Fruit fly (Drosophila melanogaster) whole organism, embryonic: ENCODE measurements around the gene scpr-C.

Experiments used
- Atf-2 ChIP-seq: fragments of 200-800 bp; sonication (Bioruptor generic); optimal IDR thresholded peaks from 2 replicates; lab custom pipeline; 2016; ENCODE audit warnings: missing biosample characterization, missing genetic modification characterization
- Awh ChIP-seq: fragments of 200-800 bp; sonication (Bioruptor generic); IDR thresholded peaks from 2 replicates; pipeline ENCODE4, ENCODE4 v1.3.6; 2022; ENCODE audit warnings: missing biosample characterization, missing genetic modification characterization
- Bteb2 ChIP-seq: fragments of 200-800 bp; sonication (Bioruptor generic); optimal IDR thresholded peaks from 2 replicates; lab custom pipeline; 2016; ENCODE audit warnings: missing biosample characterization, missing genetic modification characterization
- CG11504 ChIP-seq: fragments of 200-800 bp; sonication (Bioruptor generic); optimal IDR thresholded peaks from 3 replicates; lab custom pipeline; 2019; ENCODE audit warnings: missing biosample characterization, mild to moderate bottlenecking, missing genetic modification characterization, moderate library complexity
- CG11695 ChIP-seq: fragments of 200-800 bp; sonication (Bioruptor generic); IDR thresholded peaks from 3 replicates; pipeline ENCODE4 v1.3.6; 2022; ENCODE audit warnings: missing biosample characterization, missing genetic modification characterization
- CG12769 ChIP-seq: fragments of 200-800 bp; sonication (Bioruptor generic); optimal IDR thresholded peaks from 2 replicates; lab custom pipeline; 2019; ENCODE audit warnings: missing biosample characterization, mild to moderate bottlenecking, missing genetic modification characterization, moderate library complexity
- CG12942 ChIP-seq: fragments of 200-800 bp; sonication (Bioruptor generic); optimal IDR thresholded peaks from 3 replicates; lab custom pipeline; 2016; ENCODE audit warnings: missing biosample characterization, missing genetic modification characterization
- CG14667 ChIP-seq: fragments of 200-800 bp; sonication (Bioruptor generic); IDR thresholded peaks from 2 replicates; pipeline ENCODE4 v1.3.6; 2022; ENCODE audit warnings: missing biosample characterization, missing genetic modification characterization
- CG14710 ChIP-seq: fragments of 200-800 bp; sonication (Bioruptor generic); optimal IDR thresholded peaks from 3 replicates; lab custom pipeline; 2019; ENCODE audit warnings: missing biosample characterization, mild to moderate bottlenecking, missing genetic modification characterization, moderate library complexity
- CG15514 ChIP-seq: fragments of 200-800 bp; sonication (Bioruptor generic); optimal IDR thresholded peaks from 3 replicates; lab custom pipeline; 2017; ENCODE audit warnings: missing biosample characterization, missing genetic modification characterization, mild to moderate bottlenecking, moderate library complexity, missing genetic modification reagents
- CG15696 ChIP-seq: fragments of 200-800 bp; sonication (Bioruptor generic); optimal IDR thresholded peaks from 2 replicates; lab custom pipeline; 2019; ENCODE audit warnings: missing biosample characterization, mild to moderate bottlenecking, missing genetic modification characterization, moderate library complexity
- CG1647 ChIP-seq: fragments of 200-800 bp; sonication (Bioruptor generic); optimal IDR thresholded peaks from 3 replicates; lab custom pipeline; 2016; ENCODE audit warnings: missing biosample characterization, missing genetic modification characterization
- CG17361 ChIP-seq: fragments of 200-800 bp; sonication (Bioruptor generic); IDR thresholded peaks from 3 replicates; pipeline ENCODE4 v1.3.6; 2022; ENCODE audit warnings: missing biosample characterization, missing genetic modification characterization
- CG17612 ChIP-seq: fragments of 200-800 bp; sonication (Bioruptor generic); IDR thresholded peaks from 2 replicates; pipeline ENCODE4 v1.3.6; 2022; ENCODE audit warnings: missing biosample characterization, missing genetic modification characterization
- CG2678 ChIP-seq: fragments of 200-800 bp; sonication (Bioruptor generic); optimal IDR thresholded peaks from 3 replicates; lab custom pipeline; 2019; ENCODE audit warnings: missing biosample characterization, mild to moderate bottlenecking, missing genetic modification characterization, moderate library complexity
- CG2712 ChIP-seq: fragments of 200-800 bp; optimal IDR thresholded peaks from 3 replicates; lab custom pipeline; 2019; ENCODE audit warnings: missing biosample characterization, mild to moderate bottlenecking, missing genetic modification characterization, moderate library complexity
- CG2875 ChIP-seq: fragments of 200-800 bp; sonication (Bioruptor generic); optimal IDR thresholded peaks from 2 replicates; lab custom pipeline; 2017; ENCODE audit warnings: missing biosample characterization, mild to moderate bottlenecking, missing genetic modification characterization, missing genetic modification reagents
- CG42726 ChIP-seq: fragments of 200-800 bp; sonication (Bioruptor generic); IDR thresholded peaks from 2 replicates; pipeline ENCODE4 v1.3.6; 2022; ENCODE audit warnings: missing biosample characterization, missing genetic modification characterization; ENCODE audit not compliant: partially characterized antibody
- CG8281 ChIP-seq: fragments of 200-800 bp; sonication (Bioruptor generic); optimal IDR thresholded peaks from 2 replicates; lab custom pipeline; 2018; ENCODE audit warnings: missing biosample characterization, mild to moderate bottlenecking, missing genetic modification characterization, moderate library complexity
- CG8478 ChIP-seq: fragments of >200 bp; optimal IDR thresholded peaks from 2 replicates; lab custom pipeline; 2018
- CG9727 ChIP-seq: fragments of 200-800 bp; sonication (Bioruptor generic); optimal IDR thresholded peaks from 3 replicates; lab custom pipeline; 2017; ENCODE audit warnings: missing biosample characterization, mild to moderate bottlenecking, missing genetic modification characterization
- Dad ChIP-seq: fragments of 200-800 bp; sonication (Bioruptor generic); optimal IDR thresholded peaks from 3 replicates; lab custom pipeline; 2016; ENCODE audit warnings: missing biosample characterization, missing genetic modification characterization
- ERR ChIP-seq: fragments of 200-800 bp; sonication (Bioruptor generic); optimal IDR thresholded peaks from 2 replicates; lab custom pipeline; 2016; ENCODE audit warnings: missing biosample characterization, missing genetic modification characterization
- Eip74EF ChIP-seq, 2 experiments: fragments of 200-800 bp in 1 of 2; fragments of >200 bp in 1 of 2; sonication (Bioruptor generic) in 1 of 2; optimal IDR thresholded peaks; 2 replicates each; lab custom pipeline; 2017 to 2019; ENCODE audit warnings: missing biosample characterization in 2 of 2, missing genetic modification characterization in 2 of 2, mild to moderate bottlenecking in 1 of 2, moderate library complexity in 1 of 2
- Fer2 ChIP-seq: fragments of 200-800 bp; sonication (Bioruptor generic); optimal IDR thresholded peaks from 2 replicates; lab custom pipeline; 2018; ENCODE audit warnings: missing biosample characterization, mild to moderate bottlenecking, missing genetic modification characterization, moderate library complexity
- Gsc ChIP-seq: fragments of 200-800 bp; sonication (Bioruptor generic); IDR thresholded peaks from 2 replicates; pipeline ENCODE4 v1.3.6; 2022; ENCODE audit warnings: missing biosample characterization, missing genetic modification characterization
- HLH4C ChIP-seq: fragments of 200-800 bp; sonication (Bioruptor generic); IDR thresholded peaks from 3 replicates; pipeline ENCODE4 v1.3.6; 2022; ENCODE audit warnings: missing biosample characterization, missing genetic modification characterization; ENCODE audit not compliant: partially characterized antibody
- Hmr ChIP-seq: fragments of 200-800 bp; sonication (Bioruptor generic); optimal IDR thresholded peaks from 3 replicates; lab custom pipeline; 2017; ENCODE audit warnings: mild to moderate bottlenecking, missing biosample characterization, missing genetic modification reagents, missing genetic modification characterization
- Hr39 ChIP-seq: fragments of >200 bp; optimal IDR thresholded peaks from 2 replicates; lab custom pipeline; 2017
- MBD-R2 ChIP-seq: fragments of 200-800 bp; sonication (Bioruptor generic); IDR thresholded peaks from 2 replicates; pipeline ENCODE4 v1.3.6; 2022; ENCODE audit warnings: missing biosample characterization, missing genetic modification characterization
- MESR4 ChIP-seq: fragments of 200-800 bp; sonication (Bioruptor generic); optimal IDR thresholded peaks from 2 replicates; lab custom pipeline; 2018; ENCODE audit warnings: missing biosample characterization, mild to moderate bottlenecking, missing genetic modification characterization, moderate library complexity
- Max ChIP-seq: fragments of 200-800 bp; sonication (Bioruptor generic); optimal IDR thresholded peaks from 2 replicates; lab custom pipeline; 2016; ENCODE audit warnings: missing biosample characterization, mild to moderate bottlenecking, missing genetic modification characterization
- Med ChIP-seq: fragments of 200-800 bp; sonication (Bioruptor generic); peaks from one replicate; lab custom pipeline; 2016; ENCODE audit warnings: missing biosample characterization, missing genetic modification characterization, mild to moderate bottlenecking, inconsistent platforms, moderate library complexity
- NK7.1 ChIP-seq: fragments of 200-800 bp; sonication (Bioruptor generic); optimal IDR thresholded peaks from 3 replicates; lab custom pipeline; 2016; ENCODE audit warnings: missing biosample characterization, missing genetic modification characterization
- NfI ChIP-seq: fragments of 200-800 bp; sonication (Bioruptor generic); optimal IDR thresholded peaks from 3 replicates; lab custom pipeline; 2018; ENCODE audit warnings: missing biosample characterization, mild to moderate bottlenecking, missing genetic modification characterization, moderate library complexity
- Rfx ChIP-seq: fragments of 200-800 bp; sonication (Bioruptor generic); IDR thresholded peaks from 2 replicates; pipeline ENCODE4 v1.3.6; 2022; ENCODE audit warnings: missing biosample characterization, missing genetic modification characterization
- Spps ChIP-seq: fragments of 200-800 bp; sonication (Bioruptor generic); optimal IDR thresholded peaks from 2 replicates; lab custom pipeline; 2018; ENCODE audit warnings: missing biosample characterization, mild to moderate bottlenecking, missing genetic modification characterization
- amos ChIP-seq: fragments of 200-800 bp; sonication (Bioruptor generic); IDR thresholded peaks from 2 replicates; pipeline ENCODE4 v1.3.6; 2022; ENCODE audit warnings: missing biosample characterization, missing genetic modification characterization; ENCODE audit not compliant: partially characterized antibody
- ci ChIP-seq: fragments of 200-800 bp; sonication (Bioruptor generic); IDR thresholded peaks from 3 replicates; pipeline ENCODE4 v1.3.6; 2022; ENCODE audit warnings: missing biosample characterization, missing genetic modification characterization
- disco-r ChIP-seq: fragments of 200-800 bp; sonication (Bioruptor generic); optimal IDR thresholded peaks from 2 replicates; lab custom pipeline; 2016; ENCODE audit warnings: missing biosample characterization, missing genetic modification characterization
- ewg ChIP-seq: fragments of 200-800 bp; sonication (Bioruptor generic); optimal IDR thresholded peaks from 3 replicates; lab custom pipeline; 2017; ENCODE audit warnings: mild to moderate bottlenecking, missing biosample characterization, missing genetic modification reagents, missing genetic modification characterization
- exex ChIP-seq: fragments of 200-800 bp; sonication (Bioruptor generic); optimal IDR thresholded peaks from 4 replicates; lab custom pipeline; 2018; ENCODE audit warnings: missing biosample characterization, mild to moderate bottlenecking, missing genetic modification characterization, moderate library complexity
- gt ChIP-seq: fragments of 200-800 bp; sonication (Bioruptor generic); IDR thresholded peaks from 2 replicates; pipeline ENCODE4 v1.3.6; 2022; ENCODE audit warnings: missing biosample characterization, missing genetic modification characterization
- ham ChIP-seq: fragments of 200-800 bp; sonication (Bioruptor generic); IDR thresholded peaks from 2 replicates; pipeline ENCODE4 v1.3.6; 2022; ENCODE audit warnings: missing biosample characterization, missing genetic modification characterization
- hb ChIP-seq: fragments of 200-800 bp; sonication (Bioruptor generic); IDR thresholded peaks from 3 replicates; pipeline ENCODE4 v1.3.6; 2022; ENCODE audit warnings: missing biosample characterization, missing genetic modification characterization; ENCODE audit not compliant: partially characterized antibody
- knrl ChIP-seq: fragments of 200-800 bp; sonication (Bioruptor generic); IDR thresholded peaks from 3 replicates; pipeline ENCODE4 v1.3.6; 2022; ENCODE audit warnings: missing biosample characterization, missing genetic modification characterization; ENCODE audit not compliant: partially characterized antibody
- odd ChIP-seq: fragments of 200-800 bp; sonication (Bioruptor generic); optimal IDR thresholded peaks from 2 replicates; lab custom pipeline; 2017; ENCODE audit warnings: missing biosample characterization, mild to moderate bottlenecking, missing genetic modification characterization
- p53 ChIP-seq: fragments of 200-800 bp; sonication (Bioruptor generic); optimal IDR thresholded peaks from 2 replicates; lab custom pipeline; 2016; ENCODE audit warnings: missing biosample characterization, missing genetic modification characterization
- pnt ChIP-seq: fragments of 200-800 bp; sonication (Bioruptor generic); optimal IDR thresholded peaks from 3 replicates; lab custom pipeline; 2016; ENCODE audit warnings: missing biosample characterization, missing genetic modification characterization
- rib ChIP-seq: fragments of 200-800 bp; sonication (Bioruptor generic); IDR thresholded peaks from 2 replicates; pipeline ENCODE4 v1.3.6; 2022; ENCODE audit warnings: missing biosample characterization, missing genetic modification characterization
- yki ChIP-seq: fragments of >200 bp; optimal IDR thresholded peaks from 3 replicates; lab custom pipeline; 2018
- z ChIP-seq: fragments of 200-800 bp; sonication (Bioruptor generic); IDR thresholded peaks from 3 replicates; pipeline ENCODE4 v1.3.6; 2022; ENCODE audit warnings: missing biosample characterization, missing genetic modification characterization

The scpr-C gene

dm6 chr3R:11219883-11220282 is 5.4 kb upstream of the scpr-C start, which contains the start of gene CG6689 (continued):
- TF ChIP-seq MBD-R2 (peak; percentile 94), Med (GFP tag; lab: Kevin White, UChicago) (peak; percentile 88), gt (GFP tag; lab: Robert Waterston, UW) (no peak), Eip74EF (GFP tag; optimal IDR thresholded peaks at IDR 0.05; lab: Kevin White, UChicago) (no peak), CG8281 (tag; lab: Kevin White, UChicago) (no peak), Atf-2 (no peak), Gsc (GFP tag; lab: Robert Waterston, UW) (no peak), CG42726 (GFP tag; lab: Robert Waterston, UW) (no peak), CG14667 (GFP tag; lab: Robert Waterston, UW) (no peak), disco-r (GFP tag; lab: Kevin White, UChicago) (no peak), CG15696 (tag; lab: Kevin White, UChicago) (no peak), CG17361 (no peak), CG1647 (GFP tag; lab: Kevin White, UChicago) (no peak), NK7.1 (GFP tag; lab: Kevin White, UChicago) (no peak), Hr39 (no peak), Max (GFP tag; lab: Kevin White, UChicago) (no peak), amos (GFP tag; lab: Robert Waterston, UW) (no peak), Dad (GFP tag; lab: Kevin White, UChicago) (no peak), MESR4 (GFP tag; lab: Kevin White, UChicago) (peak; percentile 87), CG17612 (GFP tag; lab: Robert Waterston, UW) (no peak), yki (no peak), Awh (GFP tag; lab: Robert Waterston, UW) (no peak), CG11695 (GFP tag; lab: Robert Waterston, UW) (no peak), CG12769 (tag; lab: Kevin White, UChicago) (peak; percentile 1), NfI (no peak), pnt (GFP tag; lab: Kevin White, UChicago) (no peak), CG9727 (no peak), p53 (GFP tag; lab: Kevin White, UChicago) (no peak), hb (no peak), odd (GFP tag; lab: Kevin White, UChicago) (no peak), knrl (0 out of 3 replicates have a peak, but pooled peaks have one; percentile 7), Fer2 (no peak), CG8478 (no peak), CG11504 (tag; lab: Kevin White, UChicago) (no peak), CG2678 (no peak), Hmr (peak; percentile 31), CG2875 (GFP tag; lab: Kevin White, UChicago) (no peak), CG12942 (GFP tag; lab: Kevin White, UChicago) (no peak), CG2712 (tag; lab: Kevin White, UChicago) (peak; percentile 5), Bteb2 (GFP tag; lab: Kevin White, UChicago) (no peak), Spps (tag; lab: Kevin White, UChicago) (no peak), CG14710 (tag; lab: Kevin White, UChicago) (peak; percentile 47), HLH4C (GFP tag; lab: Robert Waterston, UW) (0 out of 3 replicates have a peak, but pooled peaks have one; percentile 15), z (no peak), rib (GFP tag; lab: Robert Waterston, UW) (no peak), ci (GFP tag; lab: Robert Waterston, UW) (peak; percentile 66; the same call in 1 of the 3 replicates), Rfx (GFP tag; lab: Robert Waterston, UW) (0 out of 2 replicates have a peak, but pooled peaks have one; percentile 24), exex (tag; lab: Kevin White, UChicago) (no peak), ERR (no peak), CG15514 (GFP tag; lab: Kevin White, UChicago) (peak; percentile 33), ewg (GFP tag; lab: Kevin White, UChicago) (peak; percentile 37), ham (GFP tag; lab: Robert Waterston, UW) (no peak)
